Worm (Caenorhabditis elegans): Measurements from ENCODE around the gene hip-1.

- TF ChIP-seq med-1 (GFP tag; optimal IDR thresholded peaks at IDR 0.05; ENCODE audit: insufficient read depth) (no peak), ztf-23 (GFP tag; IDR thresholded peaks at IDR 0.05) (no peak), klf-2 (GFP tag; conservative IDR thresholded peaks at IDR 0.05) (no peak), cog-1 (tag; optimal IDR thresholded peaks at IDR 0.05) (no peak), flt-1 (GFP tag; IDR thresholded peaks at IDR 0.05) (no peak), ztf-29 (GFP tag; IDR thresholded peaks at IDR 0.05) (no peak), tab-1 (GFP tag; IDR thresholded peaks at IDR 0.05) (no peak), T22C8.4 (GFP tag; IDR thresholded peaks at IDR 0.05) (no peak)
Observed at ce11 chrIII:13642776-13643175, 20.5 kb upstream of the hip-1 start.

Data from whole organism, midembryonic.